In genomic region chrX:970072-970471, ce11 we compare ENCODE assay signal across 3 worm cellular contexts.
TF ChIP-seq lines count a peak whose summit lies in the region.

Gene C44C1.6, minus strand, starts transcription at chrX:970270.

TF ChIP-seq in whole organism, L1 larva, 84 proteins besides CTCF, POLR2A, EP300 and RAD21:
- peak in 1 of 6 experiments; percentile 88 for TF ChIP-seq elt-3 (tag; optimal IDR thresholded peaks at IDR 0.05; lab: Kevin White, UChicago)
- TF ChIP-seq swsn-7 (tag; optimal IDR thresholded peaks at IDR 0.05; lab: Kevin White, UChicago): no peak
- TF ChIP-seq snu-23 (GFP tag; optimal IDR thresholded peaks at IDR 0.05; lab: Kevin White, UChicago): peak; percentile 29
- TF ChIP-seq lin-14 (GFP tag; optimal IDR thresholded peaks at IDR 0.05; lab: Kevin White, UChicago): no peak
- no peak for TF ChIP-seq zag-1 (tag; optimal IDR thresholded peaks at IDR 0.05; lab: Kevin White, UChicago)
- TF ChIP-seq ceh-90 (tag; optimal IDR thresholded peaks at IDR 0.05; lab: Kevin White, UChicago): no peak
- TF ChIP-seq zip-4 (GFP tag; optimal IDR thresholded peaks at IDR 0.05; lab: Kevin White, UChicago): no peak
- TF ChIP-seq nhr-19 (GFP tag; conservative IDR thresholded peaks at IDR 0.05; lab: Robert Waterston, UW): no peak
- TF ChIP-seq unc-62 (GFP tag; optimal IDR thresholded peaks at IDR 0.05; lab: Kevin White, UChicago): no peak
- TF ChIP-seq efl-1 (optimal IDR thresholded peaks at IDR 0.05; lab: Kevin White, UChicago): no peak
- TF ChIP-seq efl-1 (GFP tag; optimal IDR thresholded peaks at IDR 0.05 in 1 of 2; lab: Kevin White, UChicago): no peak
- TF ChIP-seq mep-1 (tag; optimal IDR thresholded peaks at IDR 0.05; lab: Kevin White, UChicago): no peak
- TF ChIP-seq unc-130 (tag; optimal IDR thresholded peaks at IDR 0.05; lab: Kevin White, UChicago): peak; percentile 79
- peak in 1 of 2 experiments; percentile 5 for TF ChIP-seq lsy-2 (tag; optimal IDR thresholded peaks at IDR 0.05; lab: Kevin White, UChicago)
- no peak for TF ChIP-seq hlh-17 (GFP tag; optimal IDR thresholded peaks at IDR 0.05; lab: Kevin White, UChicago; ENCODE audit: borderline replicate concordance)
- TF ChIP-seq egl-13 (tag; optimal IDR thresholded peaks at IDR 0.05; lab: Kevin White, UChicago): no peak
- no peak for TF ChIP-seq nhr-11 (tag; optimal IDR thresholded peaks at IDR 0.05; lab: Kevin White, UChicago)
- no peak for TF ChIP-seq dsc-1 (tag; optimal IDR thresholded peaks at IDR 0.05; lab: Kevin White, UChicago)
- no peak for TF ChIP-seq pag-3 (tag; optimal IDR thresholded peaks at IDR 0.05; lab: Kevin White, UChicago; ENCODE audit: borderline replicate concordance, insufficient read depth)
- TF ChIP-seq nhr-28 (tag; optimal IDR thresholded peaks at IDR 0.05; lab: Kevin White, UChicago): no peak
- no peak for TF ChIP-seq fkh-4 (tag; optimal IDR thresholded peaks at IDR 0.05; lab: Kevin White, UChicago; ENCODE audit: borderline replicate concordance)
- TF ChIP-seq blmp-1 (tag; optimal IDR thresholded peaks at IDR 0.05; lab: Kevin White, UChicago): peak; percentile 63
- TF ChIP-seq alr-1 (tag; optimal IDR thresholded peaks at IDR 0.05; lab: Kevin White, UChicago; ENCODE audit: borderline replicate concordance): no peak
- no peak for TF ChIP-seq isw-1 (GFP tag; IDR thresholded peaks at IDR 0.05; lab: Robert Waterston, UW)
- TF ChIP-seq unc-30 (tag; optimal IDR thresholded peaks at IDR 0.05; lab: Kevin White, UChicago): no peak
- TF ChIP-seq pax-3 (tag; optimal IDR thresholded peaks at IDR 0.05; lab: Kevin White, UChicago): no peak
- peak in 1 of 2 experiments; percentile 35 for TF ChIP-seq lin-35 (GFP tag; optimal IDR thresholded peaks at IDR 0.05; lab: Kevin White, UChicago)
- TF ChIP-seq nhr-85 (tag; lab: Kevin White, UChicago): peak; percentile 47
- TF ChIP-seq fkh-8 (tag; optimal IDR thresholded peaks at IDR 0.05; lab: Kevin White, UChicago): no peak
- TF ChIP-seq dpl-1 (GFP tag; optimal IDR thresholded peaks at IDR 0.05; lab: Kevin White, UChicago): no peak
- TF ChIP-seq aha-1 (tag; optimal IDR thresholded peaks at IDR 0.05; lab: Kevin White, UChicago): no peak

TF ChIP-seq in whole organism, L2 larva, 48 proteins besides CTCF, POLR2A, EP300 and RAD21:
- TF ChIP-seq nhr-129 (tag; optimal IDR thresholded peaks at IDR 0.05; lab: Kevin White, UChicago) (peak; percentile 31), sma-3 (GFP tag; optimal IDR thresholded peaks at IDR 0.05; lab: Kevin White, UChicago) (peak; percentile 42), ama-1 (optimal IDR thresholded peaks at IDR 0.05; lab: Kevin White, UChicago) (no peak)

TF ChIP-seq in whole organism, L4 larva, 104 proteins besides CTCF, POLR2A, EP300 and RAD21:
- TF ChIP-seq nhr-28 (tag; optimal IDR thresholded peaks at IDR 0.05; lab: Kevin White, UChicago): peak; percentile 31
- TF ChIP-seq set-16 (GFP tag; IDR thresholded peaks at IDR 0.05; lab: Robert Waterston, UW): no peak
- TF ChIP-seq nhr-11 (tag; optimal IDR thresholded peaks at IDR 0.05; lab: Kevin White, UChicago): no peak
- no peak for TF ChIP-seq pqm-1 (tag; optimal IDR thresholded peaks at IDR 0.05; lab: Kevin White, UChicago)
- no peak for TF ChIP-seq mep-1 (tag; optimal IDR thresholded peaks at IDR 0.05; lab: Kevin White, UChicago)
- TF ChIP-seq F10B5.3 (tag; optimal IDR thresholded peaks at IDR 0.05; lab: Kevin White, UChicago): no peak

Comparison
In these comparisons a context has a peak if more than half of its experiments do, and no peak if none do; other contexts are left out.
1. Of the 29 proteins assayed by ChIP-seq in both whole organism, L4 larva and whole organism, L1 larva: peak only in whole organism, L4 larva: nhr-28; only in whole organism, L1 larva: unc-130; in both: none; in neither: 26; mixed calls (peak in some experiments, not most) for 1.